Worm (Caenorhabditis elegans) whole organism, midembryonic: ENCODE measurements around the gene R02D1.2.

Experiments
- T22C8.4 ChIP-seq: fragments of 200-800 bp; sonication (Bioruptor generic); IDR thresholded peaks from 2 replicates; pipeline ENCODE4 v1.3.6; 2022; ENCODE audit warnings: missing genetic modification characterization, missing compliant biosample characterization
- cog-1 ChIP-seq: sonication (generic microtip); optimal IDR thresholded peaks from 2 replicates; lab custom pipeline; 2016; ENCODE audit warnings: missing genetic modification characterization, missing compliant biosample characterization
- flt-1 ChIP-seq: fragments of 200-800 bp; sonication (Bioruptor generic); IDR thresholded peaks from 2 replicates; pipeline ENCODE4 v1.3.6; 2022; ENCODE audit warnings: missing genetic modification characterization, missing compliant biosample characterization
- klf-2 ChIP-seq: fragments of 200-800 bp; sonication (Bioruptor generic); conservative IDR thresholded peaks from 2 replicates; pipeline ENCODE4 v1.3.6; 2022; ENCODE audit warnings: missing genetic modification reagents, missing genetic modification characterization, missing compliant biosample characterization
- med-1 ChIP-seq: sonication (generic microtip); optimal IDR thresholded peaks from 2 replicates; lab custom pipeline; 2017; ENCODE audit warnings: missing genetic modification characterization, mild to moderate bottlenecking, missing compliant biosample characterization, antibody characterized with exemption, missing genetic modification reagents; ENCODE audit not compliant: insufficient read depth
- ref-1 ChIP-seq: fragments of 200-800 bp; sonication (Bioruptor generic); conservative IDR thresholded peaks from 2 replicates; pipeline ENCODE4 v1.3.6; 2022; ENCODE audit warnings: missing genetic modification reagents, missing genetic modification characterization, missing compliant biosample characterization
- tab-1 ChIP-seq: fragments of 200-800 bp; sonication (Bioruptor generic); IDR thresholded peaks from 2 replicates; pipeline ENCODE4 v1.3.6; 2022; ENCODE audit warnings: missing genetic modification characterization, missing compliant biosample characterization
- ztf-23 ChIP-seq: fragments of 200-800 bp; sonication (Bioruptor generic); IDR thresholded peaks from 2 replicates; pipeline ENCODE4 v1.3.6; 2022; ENCODE audit warnings: missing genetic modification reagents, missing genetic modification characterization, missing compliant biosample characterization
- ztf-29 ChIP-seq: fragments of 200-800 bp; sonication (Bioruptor generic); IDR thresholded peaks from 2 replicates; pipeline ENCODE4 v1.3.6; 2022; ENCODE audit warnings: missing genetic modification reagents, missing genetic modification characterization, missing compliant biosample characterization

ce11 chrV:4346325-4346724 lies 23.7 kb upstream of the R02D1.2 start, which contains the start of gene hpo-18:
- TF ChIP-seq ztf-23 (GFP tag; lab: Robert Waterston, UW) (no peak), klf-2 (GFP tag; lab: Robert Waterston, UW) (no peak), flt-1 (no peak), med-1 (GFP tag; lab: Kevin White, UChicago) (no peak), ref-1 (GFP tag; lab: Robert Waterston, UW) (no peak), ztf-29 (GFP tag; lab: Robert Waterston, UW) (no peak), tab-1 (no peak), T22C8.4 (GFP tag; lab: Robert Waterston, UW) (no peak), cog-1 (tag; lab: Kevin White, UChicago) (no peak)
